Fruit fly (Drosophila melanogaster): ENCODE data around the gene Nsf2.

dm6 chr3R:13793105-13793978 is 44.4 kb downstream of the Nsf2 start:
- TF ChIP-seq CTCF (optimal IDR thresholded peaks at IDR 0.05) (no peak), CG8478 (optimal IDR thresholded peaks at IDR 0.05) (no peak)
